Worm (Caenorhabditis elegans): ENCODE results near the gene K11D12.13.

The K11D12.13 gene

DNA sequence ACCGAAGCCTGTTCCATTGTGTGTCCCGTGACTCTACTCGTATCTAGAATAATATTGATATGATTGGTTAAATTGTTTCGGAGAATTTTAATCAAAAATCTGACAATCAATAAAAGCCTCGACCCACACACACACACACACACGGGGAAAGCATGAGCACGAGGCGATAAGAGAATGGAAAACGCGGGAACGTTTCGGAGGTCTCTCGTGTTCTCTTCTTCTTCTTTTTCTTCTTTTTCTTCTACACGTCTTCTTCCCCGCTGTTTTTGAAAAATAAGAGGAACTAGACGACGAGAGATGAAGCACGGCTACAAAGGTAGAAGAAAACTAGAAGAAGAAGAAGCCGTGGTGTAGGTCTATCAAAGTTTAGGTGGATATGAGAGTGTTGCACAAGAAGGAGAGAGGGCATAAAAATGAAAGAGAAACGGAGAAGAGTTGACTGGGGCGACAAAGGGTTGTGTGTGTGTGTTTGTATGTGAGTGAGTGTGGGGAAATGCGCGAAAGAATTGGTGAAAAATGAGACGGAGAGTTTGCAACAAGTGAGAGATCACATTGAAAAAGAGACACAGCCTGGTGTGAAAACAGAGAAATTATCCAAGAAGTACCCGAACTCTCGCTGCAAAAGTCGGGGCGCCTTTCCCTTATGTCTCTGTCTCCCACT lies 31.7 kb downstream of the K11D12.13 start, which contains the start of gene mlk-1 (continued):
- no peak for TF ChIP-seq lin-39 (tag; optimal IDR thresholded peaks at IDR 0.05)
- no peak for TF ChIP-seq tag-97 (GFP tag; IDR thresholded peaks at IDR 0.05)
- peak; percentile 63 for TF ChIP-seq fkh-10 (GFP tag; optimal IDR thresholded peaks at IDR 0.05)
- no peak for TF ChIP-seq Y48G9A.11 (GFP tag; IDR thresholded peaks at IDR 0.05)
- TF ChIP-seq ctbp-1 (GFP tag; IDR thresholded peaks at IDR 0.05) = peak; percentile 37; the same call in 1 of the 2 replicates
- no peak for TF ChIP-seq lin-15B (tag; optimal IDR thresholded peaks at IDR 0.05)

ce11 chrV:5067390-5067789 lies 34.2 kb downstream of the K11D12.13 start:
- TF ChIP-seq unc-62 (GFP tag; optimal IDR thresholded peaks at IDR 0.05 in 1 of 2) (no peak), unc-62 (tag; optimal IDR thresholded peaks at IDR 0.05) (no peak), nhr-111 (GFP tag; optimal IDR thresholded peaks at IDR 0.05) (no peak), dpl-1 (GFP tag; optimal IDR thresholded peaks at IDR 0.05) (no peak), rbr-2 (tag; optimal IDR thresholded peaks at IDR 0.05) (no peak), tag-97 (GFP tag; IDR thresholded peaks at IDR 0.05) (no peak), nhr-237 (tag; optimal IDR thresholded peaks at IDR 0.05) (no peak), lir-3 (tag; optimal IDR thresholded peaks at IDR 0.05) (no peak), nhr-77 (tag; optimal IDR thresholded peaks at IDR 0.05) (peak; percentile 47), unc-39 (tag; optimal IDR thresholded peaks at IDR 0.05) (no peak), ceh-82 (tag; optimal IDR thresholded peaks at IDR 0.05) (no peak), ceh-28 (tag; optimal IDR thresholded peaks at IDR 0.05) (no peak), duxl-1 (tag; optimal IDR thresholded peaks at IDR 0.05; ENCODE audit: poor library complexity) (no peak), hif-1 (tag; optimal IDR thresholded peaks at IDR 0.05) (no peak), ztf-11 (tag; optimal IDR thresholded peaks at IDR 0.05) (no peak), lin-15B (tag; optimal IDR thresholded peaks at IDR 0.05) (no peak), nhr-11 (tag; optimal IDR thresholded peaks at IDR 0.05) (no peak), lin-38 (GFP tag; IDR thresholded peaks at IDR 0.05) (no peak), daf-16 (GFP tag; optimal IDR thresholded peaks at IDR 0.05) (no peak), daf-16 (tag; optimal IDR thresholded peaks at IDR 0.05) (peak; percentile 72), T20F7.1 (GFP tag; optimal IDR thresholded peaks at IDR 0.05) (peak; percentile 41), tra-1 (GFP tag; IDR thresholded peaks at IDR 0.05) (no peak), hmg-1.1 (GFP tag; IDR thresholded peaks at IDR 0.05) (no peak), ceh-32 (tag; optimal IDR thresholded peaks at IDR 0.05; ENCODE audit: poor library complexity) (no peak), hlh-11 (tag; optimal IDR thresholded peaks at IDR 0.05) (peak; percentile 43), ztf-7 (tag; optimal IDR thresholded peaks at IDR 0.05) (no peak), ceh-44 (GFP tag; IDR thresholded peaks at IDR 0.05) (no peak), vab-7 (GFP tag; IDR thresholded peaks at IDR 0.05) (no peak), aha-1 (tag) (no peak), ZK337.2 (GFP tag; IDR thresholded peaks at IDR 0.05) (no peak), T26A8.4 (GFP tag; IDR thresholded peaks at IDR 0.05) (no peak), gei-8 (GFP tag; optimal IDR thresholded peaks at IDR 0.05) (no peak), attf-4 (tag; optimal IDR thresholded peaks at IDR 0.05) (no peak), lim-7 (GFP tag; IDR thresholded peaks at IDR 0.05) (no peak), spr-1 (tag; optimal IDR thresholded peaks at IDR 0.05) (no peak), zip-2 (tag; optimal IDR thresholded peaks at IDR 0.05) (no peak), lin-13 (GFP tag; optimal IDR thresholded peaks at IDR 0.05) (no peak), nhr-6 (tag; optimal IDR thresholded peaks at IDR 0.05) (no peak), saeg-2 (GFP tag; IDR thresholded peaks at IDR 0.05) (no peak), arid-1 (GFP tag; conservative IDR thresholded peaks at IDR 0.05) (no peak), snpc-4 (tag; optimal IDR thresholded peaks at IDR 0.05) (no peak), ces-1 (GFP tag; optimal IDR thresholded peaks at IDR 0.05) (no peak), lin-39 (tag; optimal IDR thresholded peaks at IDR 0.05) (no peak), nhr-41 (GFP tag; IDR thresholded peaks at IDR 0.05) (no peak), aly-2 (tag; optimal IDR thresholded peaks at IDR 0.05) (no peak), F44E2.7 (GFP tag; IDR thresholded peaks at IDR 0.05) (no peak), ceh-62 (tag; optimal IDR thresholded peaks at IDR 0.05) (no peak), egl-43 (GFP tag; IDR thresholded peaks at IDR 0.05) (no peak)
